Worm (Caenorhabditis elegans) whole organism, L2 larva: ENCODE results near the gene lipl-8.
"Not testable (repeated sequence)": the region's sequence is repeated elsewhere in the genome, so short reads cannot be mapped to it uniquely, and the experiment has no call there.

Source experiments
- dmd-4 ChIP-seq: sonication (generic microtip); optimal IDR thresholded peaks from 2 replicates; lab custom pipeline; 2017; ENCODE audit warnings: missing biosample characterization, missing genetic modification characterization
- elt-1 ChIP-seq: fragments of 150-350 bp; optimal IDR thresholded peaks from 2 replicates; lab custom pipeline; 2014; ENCODE audit warnings: missing biosample characterization, missing genetic modification characterization

DNA sequence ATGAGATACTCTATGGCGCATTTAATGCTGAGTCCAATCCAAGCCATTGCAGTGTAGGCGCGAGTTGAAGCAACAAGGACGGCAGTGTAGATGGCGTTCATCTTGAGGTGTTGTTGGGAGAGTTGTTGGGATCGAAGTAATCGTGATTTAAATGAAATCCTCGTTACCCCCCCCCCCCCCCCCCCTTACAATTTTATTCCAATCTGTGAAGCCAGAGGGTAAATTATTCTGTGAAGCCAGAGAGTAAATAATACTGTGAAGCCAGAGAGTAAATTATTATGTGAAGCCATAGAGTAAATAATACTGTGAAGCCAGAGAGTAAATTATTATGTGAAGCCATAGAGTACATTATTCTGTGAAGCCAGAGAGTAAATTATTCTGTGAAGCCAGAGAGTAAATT, 1.8 kb upstream of the lipl-8 start, which contains the start of gene nspa-10:
- not testable (repeated sequence) for TF ChIP-seq elt-1, dmd-4 (tag; lab: Kevin White, UChicago)
